Worm (Caenorhabditis elegans) whole organism, L1 larva: Measurements from ENCODE around the gene tag-335.
A peak's percentile ranks its signal among the peaks of the same experiment; 100 is the strongest.

Experiments used
- C16A3.4 ChIP-seq: fragments of 150-350 bp; optimal IDR thresholded peaks from 2 replicates; lab custom pipeline; 2014; ENCODE audit warnings: missing biosample characterization, missing genetic modification characterization
- Y116A8C.19 ChIP-seq: sonication (generic microtip); optimal IDR thresholded peaks from 2 replicates; lab custom pipeline; 2016; ENCODE audit warnings: missing compliant biosample characterization, missing genetic modification characterization, borderline replicate concordance
- aha-1 ChIP-seq: fragments of 150-350 bp; optimal IDR thresholded peaks from 2 replicates; lab custom pipeline; 2014; ENCODE audit warnings: missing biosample characterization, missing genetic modification characterization
- ama-1 ChIP-seq: fragments of 150-350 bp; optimal IDR thresholded peaks from 2 replicates; lab custom pipeline; 2014
- blmp-1 ChIP-seq: fragments of 150-350 bp; optimal IDR thresholded peaks from 2 replicates; lab custom pipeline; 2014; ENCODE audit warnings: missing biosample characterization, missing genetic modification characterization
- ceh-8 ChIP-seq: fragments of 200-800 bp; sonication (Bioruptor generic); optimal IDR thresholded peaks from 2 replicates; lab custom pipeline; 2018; ENCODE audit warnings: mild to moderate bottlenecking, missing genetic modification characterization, moderate library complexity, missing compliant biosample characterization
- ceh-82 ChIP-seq, 3 experiments: fragments of 150-350 bp in 1 of 3; sonication (generic microtip) in 2 of 3; optimal IDR thresholded peaks; 2 replicates each; lab custom pipeline; 2014 to 2017; ENCODE audit warnings: missing biosample characterization in 3 of 3, missing genetic modification characterization in 3 of 3
- ces-1 ChIP-seq: fragments of 150-350 bp; optimal IDR thresholded peaks from 2 replicates; lab custom pipeline; 2014; ENCODE audit warnings: missing biosample characterization, missing genetic modification reagents, missing genetic modification characterization
- dpl-1 ChIP-seq, 3 experiments: fragments of 150-350 bp in 2 of 3; sonication (generic microtip) in 1 of 3; optimal IDR thresholded peaks; 2 replicates each; lab custom pipeline; 2014 to 2017; ENCODE audit warnings: missing biosample characterization in 3 of 3, missing genetic modification characterization in 3 of 3, missing genetic modification reagents in 3 of 3
- dsc-1 ChIP-seq: sonication (generic microtip); optimal IDR thresholded peaks from 2 replicates; lab custom pipeline; 2016; ENCODE audit warnings: mild to moderate bottlenecking, missing genetic modification characterization, missing compliant biosample characterization
- efl-1 ChIP-seq, 4 experiments: fragments of 150-350 bp; optimal IDR thresholded peaks in 3 of 4; peaks in 1 of 4; 1 replicate in 1 of 4; 2 replicates in 3 of 4; lab custom pipeline; 2014; ENCODE audit warnings: missing biosample characterization in 2 of 4, missing genetic modification characterization in 2 of 4, missing genetic modification reagents in 2 of 4
- efl-3 ChIP-seq: fragments of 200-800 bp; sonication (Bioruptor generic); optimal IDR thresholded peaks from 2 replicates; lab custom pipeline; 2018; ENCODE audit warnings: mild to moderate bottlenecking, missing genetic modification characterization, missing compliant biosample characterization
- egl-13 ChIP-seq: sonication (generic microtip); optimal IDR thresholded peaks from 2 replicates; lab custom pipeline; 2016; ENCODE audit warnings: missing genotype, missing genetic modification reagents, missing genetic modification characterization, missing compliant biosample characterization
- fkh-4 ChIP-seq: sonication (generic microtip); optimal IDR thresholded peaks from 2 replicates; lab custom pipeline; 2016; ENCODE audit warnings: missing compliant biosample characterization, missing genetic modification characterization, borderline replicate concordance
- fos-1 ChIP-seq: fragments of 150-350 bp; optimal IDR thresholded peaks from 2 replicates; lab custom pipeline; 2014; ENCODE audit warnings: missing biosample characterization, missing genetic modification characterization
- irx-1 ChIP-seq: sonication (generic microtip); optimal IDR thresholded peaks from 2 replicates; lab custom pipeline; 2016; ENCODE audit warnings: missing genetic modification characterization, missing compliant biosample characterization
- lin-14 ChIP-seq: fragments of 200-800 bp; sonication (Bioruptor generic); optimal IDR thresholded peaks from 2 replicates; lab custom pipeline; 2018; ENCODE audit warnings: mild to moderate bottlenecking, missing genetic modification characterization, moderate library complexity, missing compliant biosample characterization
- lin-35 ChIP-seq, 2 experiments: fragments of 150-350 bp; optimal IDR thresholded peaks; 2 replicates each; lab custom pipeline; 2014; ENCODE audit warnings: missing biosample characterization in 2 of 2, missing genetic modification characterization in 2 of 2, missing genetic modification reagents in 2 of 2
- lir-3 ChIP-seq: sonication (generic microtip); optimal IDR thresholded peaks from 2 replicates; lab custom pipeline; 2016; ENCODE audit warnings: mild to moderate bottlenecking, missing genetic modification characterization, moderate library complexity, missing compliant biosample characterization; ENCODE audit not compliant: poor library complexity
- lsy-2 ChIP-seq, 2 experiments: fragments of 150-350 bp; optimal IDR thresholded peaks; 2 replicates each; lab custom pipeline; 2014; ENCODE audit warnings: missing biosample characterization in 2 of 2, missing genetic modification characterization in 2 of 2
- mef-2 ChIP-seq: fragments of 150-350 bp; optimal IDR thresholded peaks from 2 replicates; lab custom pipeline; 2014; ENCODE audit warnings: missing biosample characterization, missing genetic modification characterization
- mep-1 ChIP-seq: fragments of 150-350 bp; optimal IDR thresholded peaks from 2 replicates; lab custom pipeline; 2014; ENCODE audit warnings: missing biosample characterization, missing genetic modification characterization
- nhr-12 ChIP-seq: sonication (generic microtip); optimal IDR thresholded peaks from 2 replicates; lab custom pipeline; 2017; ENCODE audit warnings: missing biosample characterization, missing genetic modification characterization
- nhr-19 ChIP-seq: fragments of 200-800 bp; sonication (Bioruptor generic); conservative IDR thresholded peaks from 2 replicates; pipeline ENCODE4 v1.3.6; 2022; ENCODE audit warnings: missing genetic modification characterization, missing compliant biosample characterization
- nhr-20 ChIP-seq: sonication (generic microtip); optimal IDR thresholded peaks from 2 replicates; lab custom pipeline; 2016; ENCODE audit warnings: mild to moderate bottlenecking, missing genetic modification characterization, missing compliant biosample characterization
- nhr-237 ChIP-seq: fragments of 150-350 bp; optimal IDR thresholded peaks from 2 replicates; lab custom pipeline; 2014; ENCODE audit warnings: missing biosample characterization, missing genetic modification characterization
- nhr-71 ChIP-seq: sonication (generic microtip); optimal IDR thresholded peaks from 2 replicates; lab custom pipeline; 2016; ENCODE audit warnings: mild to moderate bottlenecking, missing genetic modification characterization, moderate library complexity, missing compliant biosample characterization
- nhr-76 ChIP-seq: sonication (generic microtip); optimal IDR thresholded peaks from 2 replicates; lab custom pipeline; 2017; ENCODE audit warnings: missing biosample characterization, missing genetic modification characterization
- nhr-77 ChIP-seq: fragments of 150-350 bp; optimal IDR thresholded peaks from 2 replicates; lab custom pipeline; 2014; ENCODE audit warnings: missing biosample characterization, missing genetic modification characterization
- nhr-84 ChIP-seq: sonication (generic microtip); optimal IDR thresholded peaks from 2 replicates; lab custom pipeline; 2017; ENCODE audit warnings: missing biosample characterization, missing genetic modification characterization
- nhr-85 ChIP-seq: sonication (generic microtip); peaks from one replicate; lab custom pipeline; 2016; ENCODE audit warnings: missing genetic modification characterization, inconsistent platforms, missing compliant biosample characterization
- pag-3 ChIP-seq: sonication (generic microtip); optimal IDR thresholded peaks from 2 replicates; lab custom pipeline; 2017; ENCODE audit warnings: missing genetic modification characterization, mild to moderate bottlenecking, missing compliant biosample characterization, antibody characterized with exemption, borderline replicate concordance; ENCODE audit not compliant: insufficient read depth
- pqm-1 ChIP-seq: sonication (generic microtip); optimal IDR thresholded peaks from 3 replicates; lab custom pipeline; 2017; ENCODE audit warnings: missing biosample characterization, missing genetic modification characterization
- rnt-1 ChIP-seq: sonication (generic microtip); optimal IDR thresholded peaks from 2 replicates; lab custom pipeline; 2016; ENCODE audit warnings: mild to moderate bottlenecking, missing genetic modification characterization, moderate library complexity, missing compliant biosample characterization
- sptf-1 ChIP-seq: fragments of 150-350 bp; optimal IDR thresholded peaks from 2 replicates; lab custom pipeline; 2014; ENCODE audit warnings: missing biosample characterization, missing genetic modification characterization
- unc-130 ChIP-seq: fragments of 150-350 bp; optimal IDR thresholded peaks from 2 replicates; lab custom pipeline; 2017; ENCODE audit warnings: missing biosample characterization, missing genetic modification characterization, inconsistent platforms
- unc-30 ChIP-seq: sonication (generic microtip); optimal IDR thresholded peaks from 2 replicates; lab custom pipeline; 2017; ENCODE audit warnings: missing biosample characterization, missing genetic modification characterization
- unc-98 ChIP-seq: fragments of 200-800 bp; sonication (Bioruptor generic); IDR thresholded peaks from 2 replicates; pipeline ENCODE4 v1.3.6; 2022; ENCODE audit warnings: missing genetic modification characterization, missing compliant biosample characterization
- vab-15 ChIP-seq: sonication (generic microtip); optimal IDR thresholded peaks from 2 replicates; lab custom pipeline; 2017; ENCODE audit warnings: missing genotype, mild to moderate bottlenecking, missing genetic modification characterization, missing compliant biosample characterization

The tag-335 gene

DNA sequence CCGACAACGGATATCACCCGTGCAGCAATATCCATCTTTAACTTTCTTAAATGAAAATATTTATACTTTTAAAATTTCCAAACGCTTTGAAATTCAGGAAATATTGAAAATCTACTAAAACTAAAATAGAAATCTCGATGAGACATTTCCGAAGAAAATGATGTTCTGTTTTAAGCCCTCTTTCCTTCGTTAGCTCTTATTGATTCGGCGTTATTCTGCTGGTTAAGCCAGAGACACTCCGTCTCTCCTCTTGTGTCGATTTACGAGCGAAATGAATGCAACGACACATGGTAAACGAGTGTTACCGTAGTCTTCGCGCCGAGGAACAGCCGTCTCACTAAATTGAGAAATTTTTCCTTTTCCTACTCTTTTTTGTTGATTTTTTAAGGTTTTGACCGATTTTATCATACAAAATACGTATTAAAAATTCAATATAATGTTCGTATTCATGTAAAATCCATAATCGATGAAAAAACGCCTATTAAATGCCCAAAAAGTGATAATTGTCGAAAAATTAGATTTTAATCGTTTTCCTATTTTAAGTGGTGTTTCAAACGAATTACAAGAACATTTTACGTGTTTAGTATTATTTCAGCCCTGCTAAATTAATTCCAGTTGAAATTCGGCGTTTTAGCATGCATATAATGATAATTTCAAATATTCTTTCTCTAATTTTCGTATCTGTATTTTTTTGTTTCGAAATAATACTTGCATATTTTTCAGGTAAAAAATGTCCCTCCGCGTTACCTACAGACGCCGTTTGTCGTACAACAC is 9.9 kb downstream of the tag-335 start, which contains the start of the genes ppm-1.H and rpl-34 (continued):
- TF ChIP-seq nhr-76 (tag; lab: Kevin White, UChicago) = no peak
- TF ChIP-seq fos-1 (tag; lab: Kevin White, UChicago) = peak; percentile 9
- TF ChIP-seq pqm-1 = no peak
- peak; percentile 52 for TF ChIP-seq nhr-20
- peak; percentile 63 for TF ChIP-seq nhr-71 (tag; lab: Kevin White, UChicago)
- no peak for TF ChIP-seq lir-3 (tag; lab: Kevin White, UChicago)
- no peak for TF ChIP-seq vab-15 (tag; lab: Kevin White, UChicago)
- TF ChIP-seq unc-30 = no peak
- TF ChIP-seq unc-98 (GFP tag; lab: Robert Waterston, UW) = no peak
- TF ChIP-seq blmp-1 (tag; lab: Kevin White, UChicago) = peak; percentile 70
- no peak for TF ChIP-seq nhr-85 (tag; lab: Kevin White, UChicago)
- peak; percentile 29 for TF ChIP-seq nhr-77 (tag; lab: Kevin White, UChicago)
- no peak for TF ChIP-seq efl-3 (GFP tag; lab: Kevin White, UChicago)
- TF ChIP-seq aha-1 (tag; lab: Kevin White, UChicago) = no peak

DNA sequence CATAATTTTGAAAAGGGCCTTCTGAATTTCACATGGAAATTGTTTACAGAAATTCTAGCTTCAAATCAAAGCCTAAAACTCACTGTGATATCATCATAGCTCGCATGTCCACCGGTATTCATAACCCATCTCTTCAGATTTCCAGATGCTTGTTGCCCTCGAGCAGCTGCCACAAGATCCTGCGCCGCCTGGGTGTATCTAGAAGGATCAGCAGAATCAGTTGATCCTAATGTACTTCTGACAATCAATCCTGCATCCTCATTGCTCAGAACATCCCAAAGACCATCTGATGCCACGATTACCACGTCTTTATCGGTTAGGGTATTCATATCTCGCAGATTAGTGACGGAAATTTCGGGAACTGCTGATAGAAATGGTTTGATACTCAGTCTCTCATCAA is 12.5 kb downstream of the tag-335 start:
- TF ChIP-seq mef-2 (tag; lab: Kevin White, UChicago) (no peak), mep-1 (no peak), lin-35 (GFP tag; optimal IDR thresholded peaks at IDR 0.05; lab: Kevin White, UChicago) (no peak), ceh-8 (GFP tag; lab: Kevin White, UChicago) (no peak), irx-1 (tag; lab: Kevin White, UChicago) (no peak), fkh-4 (tag; lab: Kevin White, UChicago) (no peak), dpl-1 (GFP tag; optimal IDR thresholded peaks at IDR 0.05; lab: Kevin White, UChicago) (no peak), sptf-1 (tag; lab: Kevin White, UChicago) (no peak), pag-3 (tag; lab: Kevin White, UChicago) (no peak), unc-130 (tag; lab: Kevin White, UChicago) (no peak), nhr-84 (tag; lab: Kevin White, UChicago) (no peak), ama-1 (lab: Kevin White, UChicago) (no peak), nhr-76 (tag; lab: Kevin White, UChicago) (no peak)
- TF ChIP-seq, all 84 proteins: peak for 0

DNA sequence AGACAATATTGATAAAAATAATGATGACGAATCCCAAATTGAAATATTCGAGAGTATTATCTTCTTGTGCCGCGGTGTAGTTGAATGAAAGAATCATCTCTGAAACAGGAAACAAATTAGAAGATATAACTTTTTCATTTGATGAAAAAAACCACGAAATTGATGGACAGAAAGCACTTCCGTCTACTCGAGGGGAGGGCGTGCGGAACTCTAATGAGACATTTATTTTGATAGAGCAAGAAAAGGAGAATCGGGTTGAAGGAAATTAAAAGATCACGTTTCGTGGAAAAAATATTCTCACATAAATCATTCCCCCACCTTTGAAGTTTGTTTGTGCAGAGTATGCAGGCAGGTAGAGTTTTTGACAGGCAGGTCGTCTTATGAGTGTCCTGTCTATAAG is 17.0 kb downstream of the tag-335 start, which contains the start of gene sre-14:
Gene sre-14 (minus strand): TSS at position 101 of the 400 bp plus-strand sequence.
- TF ChIP-seq mef-2 (tag; lab: Kevin White, UChicago) (no peak), C16A3.4 (tag; lab: Kevin White, UChicago) (no peak), lin-14 (no peak), dsc-1 (peak; percentile 22), nhr-237 (tag; lab: Kevin White, UChicago) (no peak), egl-13 (tag; lab: Kevin White, UChicago) (no peak)

DNA sequence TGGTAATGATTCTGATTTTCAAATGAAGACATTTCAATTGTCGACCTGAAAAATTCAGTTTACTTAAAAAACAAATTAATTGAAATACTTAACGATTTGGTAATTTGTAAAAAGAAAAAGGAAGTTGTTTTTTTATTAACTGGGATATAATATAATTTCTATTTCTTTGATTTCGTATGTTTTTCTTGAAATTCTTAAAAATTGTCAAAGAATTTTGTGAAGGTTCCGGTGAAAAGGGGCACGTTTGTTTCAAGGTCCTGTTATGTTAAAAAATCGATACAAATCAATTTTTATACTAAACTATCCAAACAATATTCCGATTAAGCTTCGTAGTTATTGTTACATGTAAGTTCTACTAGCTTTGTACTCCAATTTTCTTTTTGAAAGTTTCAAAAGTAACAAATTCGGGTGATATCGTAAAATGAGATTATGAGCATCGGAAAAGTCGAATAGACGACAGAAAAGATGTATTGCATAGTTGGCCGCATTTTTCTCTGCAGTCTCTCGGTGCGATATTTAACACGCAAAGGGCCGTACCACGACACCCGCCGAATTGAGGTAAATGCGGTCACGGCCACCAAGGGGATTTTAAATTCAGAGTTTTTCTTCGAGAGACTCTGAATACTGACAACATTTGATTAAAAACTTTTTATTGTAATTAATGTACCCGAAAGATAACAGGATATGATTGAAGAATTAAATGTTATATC is 19.1 kb downstream of the tag-335 start, which contains the start of gene Y39C12A.9:
Gene Y39C12A.9 (minus strand): TSS at position 51 of the 710 bp plus-strand sequence.
- TF ChIP-seq rnt-1 (tag; lab: Kevin White, UChicago) (peak; percentile 53), nhr-12 (no peak), nhr-19 (GFP tag; lab: Robert Waterston, UW) (no peak), dpl-1 (GFP tag; optimal IDR thresholded peaks at IDR 0.05; lab: Kevin White, UChicago) (peak in 1 of 3 experiments; percentile 20), efl-1 (optimal IDR thresholded peaks at IDR 0.05; lab: Kevin White, UChicago) (peak in 1 of 2 experiments; percentile 44), efl-1 (GFP tag; optimal IDR thresholded peaks at IDR 0.05 in 1 of 2; lab: Kevin White, UChicago) (no peak), ceh-82 (tag; optimal IDR thresholded peaks at IDR 0.05; lab: Kevin White, UChicago) (peak in 1 of 3 experiments; percentile 4), ces-1 (GFP tag; lab: Kevin White, UChicago) (no peak), Y116A8C.19 (tag; lab: Kevin White, UChicago) (no peak), lir-3 (tag; lab: Kevin White, UChicago) (no peak), lsy-2 (tag; optimal IDR thresholded peaks at IDR 0.05; lab: Kevin White, UChicago) (peak in 1 of 2 experiments; percentile 49)
